Worm (Caenorhabditis elegans) whole organism, L1 larva: ENCODE measurements around the gene C40H1.8.
A peak's percentile ranks its signal among the peaks of the same experiment; 100 is the strongest.

Experiments used
- elt-3 ChIP-seq, 6 experiments: fragments of 150-350 bp in 1 of 6; sonication (generic microtip); optimal IDR thresholded peaks; 2 replicates each; lab custom pipeline; 2017 to 2018; ENCODE audit warnings: missing biosample characterization in 6 of 6, missing genetic modification characterization in 6 of 6, inconsistent platforms in 1 of 6
- hpl-2 ChIP-seq: fragments of 150-350 bp; optimal IDR thresholded peaks from 2 replicates; lab custom pipeline; 2014; ENCODE audit warnings: missing biosample characterization, missing genetic modification reagents, missing genetic modification characterization
- irx-1 ChIP-seq: sonication (generic microtip); optimal IDR thresholded peaks from 2 replicates; lab custom pipeline; 2016; ENCODE audit warnings: missing genetic modification characterization, missing compliant biosample characterization
- sptf-1 ChIP-seq: fragments of 150-350 bp; optimal IDR thresholded peaks from 2 replicates; lab custom pipeline; 2014; ENCODE audit warnings: missing biosample characterization, missing genetic modification characterization
- unc-130 ChIP-seq: fragments of 150-350 bp; optimal IDR thresholded peaks from 2 replicates; lab custom pipeline; 2017; ENCODE audit warnings: missing biosample characterization, missing genetic modification characterization, inconsistent platforms

DNA sequence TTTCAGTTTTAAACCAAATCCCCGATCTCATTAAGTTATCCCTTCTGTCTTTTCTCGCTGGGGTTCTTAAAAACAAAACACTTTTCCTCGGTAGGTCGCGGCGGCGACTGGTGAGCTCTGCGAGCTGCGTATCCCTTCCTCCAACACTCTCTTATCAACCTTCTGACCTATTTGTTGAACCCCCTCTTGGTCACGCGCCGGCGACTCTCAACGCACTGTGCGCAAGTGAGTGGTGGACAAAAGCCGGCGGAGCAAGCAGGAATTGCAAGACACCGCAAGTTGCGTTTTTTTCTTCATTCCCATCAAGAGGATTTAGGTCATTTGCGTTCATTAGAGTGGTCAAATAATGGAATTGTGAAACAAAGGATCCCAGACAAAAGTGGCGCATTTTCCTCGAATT lies 39.3 kb downstream of the C40H1.8 start:
- peak; percentile 43 for TF ChIP-seq unc-130 (tag; lab: Kevin White, UChicago)
- TF ChIP-seq elt-3 (tag; optimal IDR thresholded peaks at IDR 0.05; lab: Kevin White, UChicago) = no peak
- TF ChIP-seq irx-1 (tag; lab: Kevin White, UChicago) = no peak
- no peak for TF ChIP-seq hpl-2 (GFP tag; lab: Kevin White, UChicago)
- TF ChIP-seq sptf-1 = no peak
